Fruit fly (Drosophila melanogaster) whole organism, adult: ENCODE data around the gene CG7810.

Experiments used
- CG33017 ChIP-seq: fragments of 200-800 bp; sonication (Bioruptor generic); optimal IDR thresholded peaks from 2 replicates; lab custom pipeline; 2018; ENCODE audit warnings: missing biosample characterization, mild to moderate bottlenecking, missing genetic modification characterization, moderate library complexity
- Mnt ChIP-seq: fragments of 200-800 bp; sonication (Bioruptor generic); optimal IDR thresholded peaks from 2 replicates; lab custom pipeline; 2016; ENCODE audit warnings: missing biosample characterization, mild to moderate bottlenecking, missing genetic modification characterization
- tj ChIP-seq: fragments of 200-800 bp; sonication (Bioruptor generic); optimal IDR thresholded peaks from 3 replicates; lab custom pipeline; 2017; ENCODE audit warnings: missing biosample characterization, mild to moderate bottlenecking, missing genetic modification characterization, moderate library complexity

DNA sequence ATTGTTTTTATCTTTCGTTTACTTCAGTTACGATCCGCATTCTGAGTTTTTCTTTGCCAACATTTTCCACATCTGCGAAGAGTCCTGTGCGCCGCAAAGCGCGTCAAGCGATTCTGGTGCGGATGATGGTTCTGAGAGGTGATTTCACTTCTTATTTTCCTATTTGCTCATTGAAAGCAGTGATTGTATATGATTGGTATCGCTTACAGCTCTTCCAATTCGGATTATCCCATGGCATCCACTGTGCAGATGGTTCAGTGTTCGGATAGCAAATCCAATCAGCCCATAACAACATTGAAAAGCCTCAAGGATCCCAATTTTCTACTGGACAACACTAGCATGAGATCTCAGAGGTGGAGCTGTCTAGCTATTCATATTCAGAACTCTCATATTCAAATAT lies 6.4 kb downstream of the CG7810 start:
- TF ChIP-seq Mnt: no peak
- TF ChIP-seq tj (GFP tag; lab: Kevin White, UChicago): no peak
- no peak for TF ChIP-seq CG33017 (tag; lab: Kevin White, UChicago)
